Worm (Caenorhabditis elegans) whole organism, late embryonic: ENCODE measurements around the gene fbxa-31.

ENCODE experiments used
- ahr-1 ChIP-seq: sonication (generic microtip); optimal IDR thresholded peaks from 2 replicates; lab custom pipeline; 2016; ENCODE audit warnings: missing genetic modification characterization, missing compliant biosample characterization
- ama-1 ChIP-seq: fragments of 150-350 bp; optimal IDR thresholded peaks from 2 replicates; lab custom pipeline; 2014
- ceh-9 ChIP-seq: sonication (generic microtip); optimal IDR thresholded peaks from 2 replicates; lab custom pipeline; 2016; ENCODE audit warnings: mild to moderate bottlenecking, missing genetic modification characterization, inconsistent platforms, missing compliant biosample characterization
- dve-1 ChIP-seq: sonication (generic microtip); optimal IDR thresholded peaks from 2 replicates; lab custom pipeline; 2017; ENCODE audit warnings: antibody characterized with exemption, mild to moderate bottlenecking, missing genetic modification characterization, missing compliant biosample characterization
- elt-2 ChIP-seq: sonication (generic microtip); optimal IDR thresholded peaks from 2 replicates; lab custom pipeline; 2016; ENCODE audit warnings: missing genetic modification reagents, missing genetic modification characterization, missing compliant biosample characterization
- fkh-10 ChIP-seq: fragments of 150-350 bp; optimal IDR thresholded peaks from 2 replicates; lab custom pipeline; 2014; ENCODE audit warnings: missing biosample characterization, missing genetic modification reagents, missing genetic modification characterization
- gmeb-2 ChIP-seq: sonication (generic microtip); optimal IDR thresholded peaks from 2 replicates; lab custom pipeline; 2016; ENCODE audit warnings: missing genetic modification characterization, inconsistent platforms, missing compliant biosample characterization
- hlh-30 ChIP-seq: sonication (generic microtip); optimal IDR thresholded peaks from 2 replicates; lab custom pipeline; 2017; ENCODE audit warnings: antibody characterized with exemption, missing genetic modification characterization, missing compliant biosample characterization; ENCODE audit not compliant: insufficient read depth
- hlh-6 ChIP-seq: sonication (generic microtip); optimal IDR thresholded peaks from 2 replicates; lab custom pipeline; 2016; ENCODE audit warnings: missing genotype, missing genetic modification characterization, missing compliant biosample characterization
- lim-6 ChIP-seq: sonication (generic microtip); optimal IDR thresholded peaks from 2 replicates; lab custom pipeline; 2016; ENCODE audit warnings: missing genetic modification characterization, missing compliant biosample characterization
- nfya-1 ChIP-seq: sonication (generic microtip); optimal IDR thresholded peaks from 2 replicates; lab custom pipeline; 2017; ENCODE audit warnings: missing genetic modification characterization, mild to moderate bottlenecking, missing compliant biosample characterization, antibody characterized with exemption, moderate library complexity
- nhr-11 ChIP-seq: fragments of 150-350 bp; optimal IDR thresholded peaks from 2 replicates; lab custom pipeline; 2014; ENCODE audit warnings: missing biosample characterization, missing genetic modification characterization
- pax-1 ChIP-seq: fragments of 150-350 bp; optimal IDR thresholded peaks from 2 replicates; lab custom pipeline; 2014; ENCODE audit warnings: missing biosample characterization, missing genetic modification characterization
- pqm-1 ChIP-seq: sonication (generic microtip); optimal IDR thresholded peaks from 2 replicates; lab custom pipeline; 2016; ENCODE audit warnings: missing genetic modification characterization, missing compliant biosample characterization

DNA sequence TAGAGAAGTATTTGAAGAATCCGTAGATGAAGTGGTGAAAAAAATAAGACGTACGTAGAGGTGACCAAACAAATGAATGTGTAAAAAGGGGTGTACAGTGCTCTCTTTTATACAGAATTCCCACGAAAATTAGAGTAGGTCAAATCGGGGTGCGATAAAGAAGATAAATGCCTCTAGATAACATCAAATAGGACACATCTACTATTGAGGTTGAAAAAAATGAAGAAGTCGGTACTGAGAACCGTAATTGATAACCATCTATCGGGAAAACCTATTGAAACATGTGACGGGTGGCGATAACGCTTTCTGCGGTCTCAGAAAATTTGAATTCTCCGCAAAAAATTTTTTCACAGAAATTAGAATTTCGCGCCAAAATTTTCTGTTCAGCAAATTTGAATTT lies 32.5 kb downstream of the fbxa-31 start, which contains the start of gene fbxa-61:
- TF ChIP-seq nfya-1 (tag; lab: Kevin White, UChicago): no peak
- no peak for TF ChIP-seq hlh-6 (tag; lab: Kevin White, UChicago)
- no peak for TF ChIP-seq hlh-30 (tag; lab: Kevin White, UChicago)
- no peak for TF ChIP-seq fkh-10 (GFP tag; lab: Kevin White, UChicago)
- TF ChIP-seq pax-1 (tag; lab: Kevin White, UChicago): no peak
- no peak for TF ChIP-seq nhr-11 (tag; lab: Kevin White, UChicago)
- TF ChIP-seq dve-1 (tag; lab: Kevin White, UChicago): no peak
- no peak for TF ChIP-seq ahr-1 (tag; lab: Kevin White, UChicago)
- TF ChIP-seq elt-2 (tag; lab: Kevin White, UChicago): no peak
- TF ChIP-seq ama-1 (lab: Kevin White, UChicago): no peak
- TF ChIP-seq pqm-1 (tag; lab: Kevin White, UChicago): no peak
- TF ChIP-seq ceh-9 (tag; lab: Kevin White, UChicago): no peak
- TF ChIP-seq lim-6 (tag; lab: Kevin White, UChicago): no peak
- no peak for TF ChIP-seq gmeb-2 (tag; lab: Kevin White, UChicago)
